Fruit fly (Drosophila melanogaster) whole organism, adult: Measurements from ENCODE around the gene Nep7.

Experiments
- CG11617 ChIP-seq: fragments of 200-800 bp; sonication (Bioruptor generic); optimal IDR thresholded peaks from 2 replicates; lab custom pipeline; 2017; ENCODE audit warnings: mild to moderate bottlenecking, missing biosample characterization, missing genetic modification reagents, missing genetic modification characterization
- CG12768 ChIP-seq: fragments of 200-800 bp; sonication (Bioruptor generic); optimal IDR thresholded peaks from 2 replicates; lab custom pipeline; 2017; ENCODE audit warnings: missing biosample characterization, missing genetic modification characterization, mild to moderate bottlenecking, moderate library complexity, missing genetic modification reagents
- CG14711 ChIP-seq: fragments of 200-800 bp; sonication (Bioruptor generic); optimal IDR thresholded peaks from 2 replicates; lab custom pipeline; 2018; ENCODE audit warnings: missing biosample characterization, mild to moderate bottlenecking, missing genetic modification characterization, moderate library complexity
- CG1620 ChIP-seq: fragments of 200-800 bp; sonication (Bioruptor generic); optimal IDR thresholded peaks from 2 replicates; lab custom pipeline; 2016; ENCODE audit warnings: missing biosample characterization, missing genetic modification characterization
- CG33017 ChIP-seq: fragments of 200-800 bp; sonication (Bioruptor generic); optimal IDR thresholded peaks from 2 replicates; lab custom pipeline; 2018; ENCODE audit warnings: missing biosample characterization, mild to moderate bottlenecking, missing genetic modification characterization, moderate library complexity
- CG5204 ChIP-seq: fragments of 200-800 bp; sonication (Bioruptor generic); optimal IDR thresholded peaks from 2 replicates; lab custom pipeline; 2016; ENCODE audit warnings: missing biosample characterization, missing genetic modification characterization
- CG7045 ChIP-seq: fragments of 200-800 bp; sonication (Bioruptor generic); optimal IDR thresholded peaks from 2 replicates; lab custom pipeline; 2017; ENCODE audit warnings: missing biosample characterization, mild to moderate bottlenecking, missing genetic modification characterization
- CG7101 ChIP-seq: fragments of 200-800 bp; sonication (Bioruptor generic); optimal IDR thresholded peaks from 2 replicates; lab custom pipeline; 2018; ENCODE audit warnings: missing biosample characterization, mild to moderate bottlenecking, missing genetic modification characterization, moderate library complexity
- Clk ChIP-seq: fragments of 200-800 bp; sonication (Bioruptor generic); optimal IDR thresholded peaks from 2 replicates; lab custom pipeline; 2017; ENCODE audit warnings: missing biosample characterization, missing genetic modification characterization
- Crg-1 ChIP-seq: fragments of 200-800 bp; sonication (Bioruptor generic); optimal IDR thresholded peaks from 2 replicates; lab custom pipeline; 2016; ENCODE audit warnings: missing biosample characterization, missing genetic modification characterization
- Hr96 ChIP-seq: fragments of 200-800 bp; sonication (Bioruptor generic); optimal IDR thresholded peaks from 2 replicates; lab custom pipeline; 2016; ENCODE audit warnings: missing biosample characterization, missing genetic modification characterization
- Mnt ChIP-seq: fragments of 200-800 bp; sonication (Bioruptor generic); optimal IDR thresholded peaks from 2 replicates; lab custom pipeline; 2016; ENCODE audit warnings: missing biosample characterization, mild to moderate bottlenecking, missing genetic modification characterization
- bab1 ChIP-seq: fragments of 200-800 bp; sonication (Bioruptor generic); optimal IDR thresholded peaks from 3 replicates; lab custom pipeline; 2019; ENCODE audit warnings: missing biosample characterization, mild to moderate bottlenecking, missing genetic modification characterization, moderate library complexity
- cic ChIP-seq: fragments of 200-800 bp; sonication (Bioruptor generic); optimal IDR thresholded peaks from 2 replicates; lab custom pipeline; 2017; ENCODE audit warnings: missing biosample characterization, mild to moderate bottlenecking, missing genetic modification characterization, moderate library complexity
- cnc ChIP-seq, 2 experiments: fragments of >200 bp; optimal IDR thresholded peaks; 2 replicates each; lab custom pipeline; 2017
- kay ChIP-seq: fragments of 200-800 bp; sonication (Bioruptor generic); peaks from one replicate; lab custom pipeline; 2016; ENCODE audit warnings: missing biosample characterization, missing genetic modification characterization, borderline replicate concordance
- ovo ChIP-seq: fragments of 200-800 bp; sonication (Bioruptor generic); optimal IDR thresholded peaks from 2 replicates; lab custom pipeline; 2016; ENCODE audit warnings: missing biosample characterization, missing genetic modification characterization
- pad ChIP-seq: fragments of 200-800 bp; sonication (Bioruptor generic); optimal IDR thresholded peaks from 3 replicates; lab custom pipeline; 2017; ENCODE audit warnings: missing biosample characterization, missing genetic modification characterization, mild to moderate bottlenecking, moderate library complexity, missing genetic modification reagents
- tj ChIP-seq: fragments of 200-800 bp; sonication (Bioruptor generic); optimal IDR thresholded peaks from 3 replicates; lab custom pipeline; 2017; ENCODE audit warnings: missing biosample characterization, mild to moderate bottlenecking, missing genetic modification characterization, moderate library complexity
- toe ChIP-seq: fragments of 200-800 bp; sonication (Bioruptor generic); optimal IDR thresholded peaks from 2 replicates; lab custom pipeline; 2016; ENCODE audit warnings: missing biosample characterization, missing genetic modification characterization

The Nep7 gene

dm6 chr3R:27925971-27926533, 28.7 kb upstream of the Nep7 start:
- TF ChIP-seq ovo (GFP tag; lab: Kevin White, UChicago) (peak; percentile 68), CG12768 (GFP tag; lab: Kevin White, UChicago) (no peak)

dm6 chr3R:27926738-27927215, 27.9 kb upstream of the Nep7 start:
- no peak for TF ChIP-seq CG11617 (GFP tag; lab: Kevin White, UChicago)
- peak; percentile 31 for TF ChIP-seq Hr96 (GFP tag; lab: Kevin White, UChicago)
- TF ChIP-seq Mnt (GFP tag; lab: Kevin White, UChicago): peak; percentile 62
- peak; percentile 75 for TF ChIP-seq cic

- TF ChIP-seq tj: no peak
- TF ChIP-seq CG1620 (GFP tag; lab: Kevin White, UChicago): no peak
- no peak for TF ChIP-seq CG7045 (GFP tag; lab: Kevin White, UChicago)
- TF ChIP-seq bab1: no peak
- TF ChIP-seq CG33017 (tag; lab: Kevin White, UChicago): no peak
- TF ChIP-seq ovo (GFP tag; lab: Kevin White, UChicago): peak; percentile 44
- TF ChIP-seq pad: no peak
Measured at dm6 chr3R:27928140-27928539, 26.6 kb upstream of the Nep7 start, which contains the start of gene nenya. nenya (minus strand) TSS chr3R:27928174.

dm6 chr3R:27928984-27929924, 25.5 kb upstream of the Nep7 start:
- TF ChIP-seq cic (peak; percentile 97), Mnt (GFP tag; lab: Kevin White, UChicago) (peak; percentile 10), Hr96 (GFP tag; lab: Kevin White, UChicago) (peak; percentile 13), CG11617 (GFP tag; lab: Kevin White, UChicago) (peak; percentile 12), pad (peak; percentile 9), tj (peak; percentile 44), cnc (optimal IDR thresholded peaks at IDR 0.05; lab: Kevin White, UChicago) (no peak), CG14711 (no peak), Clk (GFP tag; lab: Kevin White, UChicago) (no peak), toe (GFP tag; lab: Kevin White, UChicago) (no peak)

dm6 chr3R:27931461-27931860, 23.3 kb upstream of the Nep7 start:
- no peak for TF ChIP-seq CG12768 (GFP tag; lab: Kevin White, UChicago)
- no peak for TF ChIP-seq CG5204 (GFP tag; lab: Kevin White, UChicago)
- no peak for TF ChIP-seq bab1
- TF ChIP-seq kay: no peak
- no peak for TF ChIP-seq Hr96 (GFP tag; lab: Kevin White, UChicago)
- no peak for TF ChIP-seq tj
- TF ChIP-seq cnc (optimal IDR thresholded peaks at IDR 0.05; lab: Kevin White, UChicago): no peak
- TF ChIP-seq CG7045 (GFP tag; lab: Kevin White, UChicago): no peak
- no peak for TF ChIP-seq pad

dm6 chr3R:27937752-27938694, 16.7 kb upstream of the Nep7 start, which contains the start of the genes NSD and BOD1:
NSD (minus strand) TSS chr3R:27937853.
BOD1 (plus strand) TSS chr3R:27938245.
- TF ChIP-seq CG11617 (GFP tag; lab: Kevin White, UChicago): peak; percentile 42
- peak; percentile 50 for TF ChIP-seq CG7101 (tag; lab: Kevin White, UChicago)
- no peak for TF ChIP-seq CG1620 (GFP tag; lab: Kevin White, UChicago)
- no peak for TF ChIP-seq kay
- TF ChIP-seq Hr96 (GFP tag; lab: Kevin White, UChicago): peak; percentile 17
- peak; percentile 5 for TF ChIP-seq ovo (GFP tag; lab: Kevin White, UChicago)
- TF ChIP-seq CG7045 (GFP tag; lab: Kevin White, UChicago): no peak
- TF ChIP-seq cic: no peak
- TF ChIP-seq tj: peak; percentile 20
- TF ChIP-seq Clk (GFP tag; lab: Kevin White, UChicago): peak; percentile 8
- no peak for TF ChIP-seq CG14711
- TF ChIP-seq CG5204 (GFP tag; lab: Kevin White, UChicago): no peak
- peak; percentile 8 for TF ChIP-seq bab1
- TF ChIP-seq toe (GFP tag; lab: Kevin White, UChicago): peak; percentile 40
- TF ChIP-seq Mnt (GFP tag; lab: Kevin White, UChicago): peak; percentile 39
- no peak for TF ChIP-seq Crg-1 (GFP tag; lab: Kevin White, UChicago)
- no peak for TF ChIP-seq CG33017 (tag; lab: Kevin White, UChicago)
- TF ChIP-seq cnc (optimal IDR thresholded peaks at IDR 0.05; lab: Kevin White, UChicago): no peak
- peak; percentile 14 for TF ChIP-seq pad
